ENCODE assay signal across 2 worm cellular contexts in genomic region chrV:19722881-19723280, ce11.
TF ChIP-seq lines count a peak whose summit lies in the region.

No protein-coding gene starts in this region.

TF ChIP-seq in whole organism, L4 larva, 104 proteins besides CTCF, POLR2A, EP300 and RAD21 (continued from another document):
- no peak for TF ChIP-seq lir-3 (tag; optimal IDR thresholded peaks at IDR 0.05; lab: Kevin White, UChicago)
- peak; percentile 16; the same call in 1 of the 2 replicates for TF ChIP-seq ctbp-1 (GFP tag; IDR thresholded peaks at IDR 0.05; lab: Robert Waterston, UW)
- no peak for TF ChIP-seq mdt-29 (GFP tag; IDR thresholded peaks at IDR 0.05; lab: Robert Waterston, UW)
- TF ChIP-seq Y48G9A.11 (GFP tag; IDR thresholded peaks at IDR 0.05; lab: Robert Waterston, UW) = no peak
- no peak for TF ChIP-seq T20F7.1 (GFP tag; optimal IDR thresholded peaks at IDR 0.05; lab: Kevin White, UChicago)
- 0 out of 2 replicates have a peak, but pooled peaks have one; percentile 51 for TF ChIP-seq nhr-42 (GFP tag; IDR thresholded peaks at IDR 0.05; lab: Robert Waterston, UW)
- 0 out of 2 replicates have a peak, but pooled peaks have one; percentile 56 for TF ChIP-seq saeg-2 (GFP tag; IDR thresholded peaks at IDR 0.05; lab: Robert Waterston, UW)
- no peak for TF ChIP-seq jun-1 (tag; optimal IDR thresholded peaks at IDR 0.05; lab: Kevin White, UChicago)
- no peak for TF ChIP-seq lin-39 (tag; optimal IDR thresholded peaks at IDR 0.05; lab: Kevin White, UChicago)
- no peak for TF ChIP-seq mdl-1 (tag; optimal IDR thresholded peaks at IDR 0.05; lab: Kevin White, UChicago)
- TF ChIP-seq dmd-6 (GFP tag; IDR thresholded peaks at IDR 0.05; lab: Robert Waterston, UW) = peak; percentile 52
- no peak for TF ChIP-seq zfp-3 (GFP tag; conservative IDR thresholded peaks at IDR 0.05; lab: Robert Waterston, UW)
- 0 out of 2 replicates have a peak, but pooled peaks have one; percentile 31 for TF ChIP-seq lin-29 (GFP tag; IDR thresholded peaks at IDR 0.05; lab: Robert Waterston, UW)
- TF ChIP-seq pha-4 (GFP tag; IDR thresholded peaks at IDR 0.05; lab: Robert Waterston, UW) = peak; percentile 45; the same call in 1 of the 2 replicates
- TF ChIP-seq pha-4 (tag; optimal IDR thresholded peaks at IDR 0.05; lab: Kevin White, UChicago) = no peak
- TF ChIP-seq ZK546.5 (tag; optimal IDR thresholded peaks at IDR 0.05; lab: Kevin White, UChicago) = no peak
- TF ChIP-seq hlh-30 (tag; optimal IDR thresholded peaks at IDR 0.05; lab: Kevin White, UChicago; ENCODE audit: insufficient read depth) = no peak
- peak; percentile 73 for TF ChIP-seq lim-7 (GFP tag; IDR thresholded peaks at IDR 0.05; lab: Robert Waterston, UW)
- no peak for TF ChIP-seq dve-1 (tag; optimal IDR thresholded peaks at IDR 0.05; lab: Kevin White, UChicago; ENCODE audit: insufficient read depth)
- no peak for TF ChIP-seq R02D3.7 (tag; optimal IDR thresholded peaks at IDR 0.05; lab: Kevin White, UChicago)
- no peak for TF ChIP-seq ceh-62 (tag; optimal IDR thresholded peaks at IDR 0.05; lab: Kevin White, UChicago)
- 0 out of 2 replicates have a peak, but pooled peaks have one; percentile 42 for TF ChIP-seq dmd-9 (GFP tag; IDR thresholded peaks at IDR 0.05; lab: Robert Waterston, UW)
- no peak for TF ChIP-seq aly-2 (tag; optimal IDR thresholded peaks at IDR 0.05; lab: Kevin White, UChicago)

TF ChIP-seq in whole organism, late embryonic, 69 proteins besides CTCF, POLR2A, EP300 and RAD21 (continued from another document):
- peak; percentile 22 for TF ChIP-seq ceh-14 (tag; optimal IDR thresholded peaks at IDR 0.05; lab: Kevin White, UChicago)
- TF ChIP-seq dmd-4 (tag; optimal IDR thresholded peaks at IDR 0.05; lab: Kevin White, UChicago; ENCODE audit: borderline replicate concordance) = peak; percentile 5
- TF ChIP-seq zip-5 (tag; optimal IDR thresholded peaks at IDR 0.05; lab: Kevin White, UChicago) = peak; percentile 5
- TF ChIP-seq ceh-45 (GFP tag; IDR thresholded peaks at IDR 0.05; lab: Robert Waterston, UW) = peak; percentile 76; the same call in 1 of the 2 replicates
- peak; percentile 23 for TF ChIP-seq pag-3 (tag; optimal IDR thresholded peaks at IDR 0.05; lab: Kevin White, UChicago; ENCODE audit: borderline replicate concordance)
- TF ChIP-seq C08G9.2 (tag; optimal IDR thresholded peaks at IDR 0.05; lab: Kevin White, UChicago) = peak; percentile 24
- no peak for TF ChIP-seq pha-4 (tag; optimal IDR thresholded peaks at IDR 0.05; lab: Kevin White, UChicago)
- peak; percentile 54 for TF ChIP-seq elt-2 (tag; optimal IDR thresholded peaks at IDR 0.05; lab: Kevin White, UChicago)
- TF ChIP-seq nfya-1 (tag; optimal IDR thresholded peaks at IDR 0.05; lab: Kevin White, UChicago) = peak; percentile 43
- no peak for TF ChIP-seq npax-4 (tag; optimal IDR thresholded peaks at IDR 0.05; lab: Kevin White, UChicago)
- peak; percentile 87 for TF ChIP-seq pha-2 (tag; optimal IDR thresholded peaks at IDR 0.05; lab: Kevin White, UChicago)
- no peak for TF ChIP-seq elt-4 (tag; optimal IDR thresholded peaks at IDR 0.05; lab: Kevin White, UChicago)
- no peak for TF ChIP-seq rnt-1 (tag; optimal IDR thresholded peaks at IDR 0.05; lab: Kevin White, UChicago)
- peak; percentile 19 for TF ChIP-seq fkh-6 (tag; optimal IDR thresholded peaks at IDR 0.05; lab: Kevin White, UChicago)
- peak; percentile 47 for TF ChIP-seq Y22D7AL.16 (tag; optimal IDR thresholded peaks at IDR 0.05; lab: Kevin White, UChicago)
- TF ChIP-seq ztf-16 (tag; optimal IDR thresholded peaks at IDR 0.05; lab: Kevin White, UChicago) = peak; percentile 16
